Worm (Caenorhabditis elegans): ENCODE results near the gene F36H9.10.
A peak's percentile ranks its signal among the peaks of the same experiment; 100 is the strongest.

Gene F36H9.10

DNA sequence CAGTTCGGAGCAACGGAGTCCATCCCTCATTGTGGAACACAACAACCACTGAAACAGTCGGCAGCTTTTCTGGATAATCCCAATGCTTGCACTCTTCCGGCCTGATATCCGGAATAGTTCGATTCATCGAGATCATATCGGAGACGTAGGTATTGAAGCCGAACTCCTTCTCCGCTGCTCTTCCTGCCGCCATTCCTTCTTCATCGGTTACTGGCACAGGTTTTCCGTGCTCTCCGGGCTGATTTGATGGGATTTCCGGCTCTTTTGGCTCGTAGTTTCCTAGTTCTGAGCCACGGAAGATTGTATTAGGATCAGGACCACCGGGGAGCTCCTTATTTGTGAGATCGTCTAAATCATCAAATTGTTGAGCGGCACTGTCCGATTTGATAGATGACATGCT is 22.0 kb downstream of the F36H9.10 start (continued):
- no peak for TF ChIP-seq unc-86 (tag; optimal IDR thresholded peaks at IDR 0.05)

DNA sequence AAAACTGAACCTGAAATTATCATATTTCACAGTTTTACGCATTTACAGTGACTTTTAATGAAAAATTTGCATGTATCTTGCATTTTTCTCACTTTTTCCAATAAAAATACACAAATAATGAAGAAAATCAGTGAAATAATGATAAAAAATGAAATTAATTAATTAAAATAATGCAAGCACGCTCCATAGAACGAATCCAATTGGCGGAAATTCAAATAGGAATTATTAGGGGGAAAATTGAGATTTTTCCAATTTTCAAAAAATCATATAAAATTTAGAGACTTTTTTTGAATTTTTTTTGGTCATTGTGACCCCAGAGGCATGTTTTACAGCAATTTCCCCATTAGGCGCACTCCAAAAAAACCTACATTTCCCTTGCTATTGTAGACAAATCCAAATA is 22.7 kb downstream of the F36H9.10 start:
- TF ChIP-seq ceh-14 (tag; optimal IDR thresholded peaks at IDR 0.05) = no peak
- no peak for TF ChIP-seq ceh-6 (GFP tag; optimal IDR thresholded peaks at IDR 0.05)
- no peak for TF ChIP-seq ceh-31 (tag; optimal IDR thresholded peaks at IDR 0.05)
- TF ChIP-seq ttx-3 (tag; optimal IDR thresholded peaks at IDR 0.05) = no peak
- TF ChIP-seq tbx-2 (tag; optimal IDR thresholded peaks at IDR 0.05) = no peak
- TF ChIP-seq pha-2 (tag; optimal IDR thresholded peaks at IDR 0.05) = no peak
- TF ChIP-seq F13H6.1 (tag; optimal IDR thresholded peaks at IDR 0.05) = no peak
- TF ChIP-seq ceh-19 (GFP tag; optimal IDR thresholded peaks at IDR 0.05) = no peak
- TF ChIP-seq nfya-1 (tag; optimal IDR thresholded peaks at IDR 0.05) = no peak
- TF ChIP-seq ahr-1 (tag; optimal IDR thresholded peaks at IDR 0.05) = no peak
- TF ChIP-seq T23F11.4 (GFP tag; optimal IDR thresholded peaks at IDR 0.05) = no peak
- TF ChIP-seq ceh-18 (tag; optimal IDR thresholded peaks at IDR 0.05) = no peak
- no peak for TF ChIP-seq K09A11.1 (tag; optimal IDR thresholded peaks at IDR 0.05; ENCODE audit: insufficient read depth)
- no peak for TF ChIP-seq ceh-22 (tag; optimal IDR thresholded peaks at IDR 0.05)
- no peak for TF ChIP-seq tbx-7 (tag; optimal IDR thresholded peaks at IDR 0.05)
- no peak for TF ChIP-seq pag-3 (tag; optimal IDR thresholded peaks at IDR 0.05; ENCODE audit: borderline replicate concordance)
- no peak for TF ChIP-seq pros-1 (tag; optimal IDR thresholded peaks at IDR 0.05)
- TF ChIP-seq unc-42 (tag; optimal IDR thresholded peaks at IDR 0.05) = no peak

DNA sequence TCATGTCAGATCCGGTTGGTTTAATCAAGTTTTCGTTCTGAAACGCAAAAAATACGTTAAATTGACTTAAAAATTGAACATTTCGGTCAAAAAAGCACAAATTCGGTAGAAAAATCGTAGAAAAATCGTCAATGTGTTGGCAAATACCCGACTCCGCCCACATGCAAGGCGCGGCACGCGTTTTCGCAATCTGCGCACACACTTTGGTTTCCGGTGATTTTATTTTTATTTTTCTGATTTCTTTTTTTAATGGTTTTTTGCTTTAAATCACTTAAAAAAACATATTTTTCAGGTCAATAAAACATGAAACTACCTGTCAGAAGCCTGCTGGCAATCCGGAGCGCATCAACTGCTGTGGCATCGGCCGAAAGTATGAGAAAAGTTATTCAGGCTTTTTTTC is 23.3 kb downstream of the F36H9.10 start, which contains the start of the genes gly-7 and mrpl-39:
gly-7 (minus strand) TSS at position 37 of the 400 bp plus-strand sequence.
mrpl-39 (plus strand) TSS at position 293 of the 400 bp plus-strand sequence.
- TF ChIP-seq sdc-2 (tag; optimal IDR thresholded peaks at IDR 0.05) = no peak
- no peak for TF ChIP-seq syd-9 (tag; optimal IDR thresholded peaks at IDR 0.05)
- no peak for TF ChIP-seq pha-4 (tag; optimal IDR thresholded peaks at IDR 0.05)
- TF ChIP-seq che-1 (tag; optimal IDR thresholded peaks at IDR 0.05) = peak; percentile 47
- TF ChIP-seq T23F11.4 (GFP tag; optimal IDR thresholded peaks at IDR 0.05) = no peak
- peak; percentile 50 for TF ChIP-seq madf-2 (tag; optimal IDR thresholded peaks at IDR 0.05)
- peak; percentile 61 for TF ChIP-seq lin-11 (tag; optimal IDR thresholded peaks at IDR 0.05)
- no peak for TF ChIP-seq ceh-14 (tag; optimal IDR thresholded peaks at IDR 0.05)
- TF ChIP-seq K02D7.2 (tag; optimal IDR thresholded peaks at IDR 0.05) = no peak
- TF ChIP-seq dve-1 (tag; optimal IDR thresholded peaks at IDR 0.05) = no peak
- no peak for TF ChIP-seq pqm-1 (tag; optimal IDR thresholded peaks at IDR 0.05)
- no peak for TF ChIP-seq unc-42 (tag; optimal IDR thresholded peaks at IDR 0.05)
- no peak for TF ChIP-seq pax-1 (tag; optimal IDR thresholded peaks at IDR 0.05)
- no peak for TF ChIP-seq tbx-7 (tag; optimal IDR thresholded peaks at IDR 0.05)
- no peak for TF ChIP-seq ceh-24 (tag; optimal IDR thresholded peaks at IDR 0.05)
- no peak for TF ChIP-seq sox-2 (GFP tag; IDR thresholded peaks at IDR 0.05)
- TF ChIP-seq C38D4.7 (GFP tag; optimal IDR thresholded peaks at IDR 0.05) = peak; percentile 59
- TF ChIP-seq ttx-3 (tag; optimal IDR thresholded peaks at IDR 0.05) = peak; percentile 27
- TF ChIP-seq ceh-48 (tag; optimal IDR thresholded peaks at IDR 0.05) = no peak
- TF ChIP-seq pros-1 (tag; optimal IDR thresholded peaks at IDR 0.05) = no peak
- no peak for TF ChIP-seq ceh-18 (tag; optimal IDR thresholded peaks at IDR 0.05)
- no peak for TF ChIP-seq rnt-1 (tag; optimal IDR thresholded peaks at IDR 0.05)
- peak; percentile 53 for TF ChIP-seq elt-2 (tag; optimal IDR thresholded peaks at IDR 0.05)
- TF ChIP-seq nhr-11 (tag; optimal IDR thresholded peaks at IDR 0.05) = no peak
- no peak for TF ChIP-seq dmd-4 (tag; optimal IDR thresholded peaks at IDR 0.05; ENCODE audit: borderline replicate concordance)
- no peak for TF ChIP-seq C08G9.2 (tag; optimal IDR thresholded peaks at IDR 0.05)
- TF ChIP-seq mec-3 (tag; optimal IDR thresholded peaks at IDR 0.05; ENCODE audit: borderline replicate concordance) = no peak
- no peak for TF ChIP-seq hlh-8 (tag; optimal IDR thresholded peaks at IDR 0.05)
- no peak for TF ChIP-seq hlh-13 (GFP tag; optimal IDR thresholded peaks at IDR 0.05)
- no peak for TF ChIP-seq unc-3 (GFP tag; conservative IDR thresholded peaks at IDR 0.05)
- no peak for TF ChIP-seq unc-3 (tag; optimal IDR thresholded peaks at IDR 0.05)
- TF ChIP-seq ceh-2 (tag; optimal IDR thresholded peaks at IDR 0.05) = no peak
- no peak for TF ChIP-seq ceh-9 (tag; optimal IDR thresholded peaks at IDR 0.05)
- no peak for TF ChIP-seq fax-1 (tag; optimal IDR thresholded peaks at IDR 0.05)
- no peak for TF ChIP-seq ceh-30 (tag; optimal IDR thresholded peaks at IDR 0.05)
- TF ChIP-seq elt-4 (tag; optimal IDR thresholded peaks at IDR 0.05) = no peak
- TF ChIP-seq fkh-6 (tag; optimal IDR thresholded peaks at IDR 0.05) = no peak
- peak; percentile 7 for TF ChIP-seq odd-2 (tag; optimal IDR thresholded peaks at IDR 0.05)
- peak; percentile 35 for TF ChIP-seq ceh-31 (tag; optimal IDR thresholded peaks at IDR 0.05)

All from whole organism, late embryonic.